Fruit fly (Drosophila melanogaster) whole organism, pupa: ENCODE results near the gene Rtnl1.

Source experiments
- CG10348 ChIP-seq: fragments of 200-800 bp; sonication (Bioruptor generic); IDR thresholded peaks from 2 replicates; pipeline ENCODE4 v1.3.6; 2022; ENCODE audit warnings: missing biosample characterization, missing genetic modification characterization
- CG12605 ChIP-seq: fragments of 200-800 bp; sonication (Bioruptor generic); IDR thresholded peaks from 2 replicates; pipeline ENCODE4 v1.3.6; 2022; ENCODE audit warnings: missing biosample characterization, missing genetic modification characterization
- CG13204 ChIP-seq: fragments of 200-800 bp; sonication (Bioruptor generic); optimal IDR thresholded peaks from 2 replicates; lab custom pipeline; 2018; ENCODE audit warnings: missing biosample characterization, mild to moderate bottlenecking, missing genetic modification characterization, moderate library complexity
- CG14655 ChIP-seq: fragments of 200-800 bp; sonication (Bioruptor generic); optimal IDR thresholded peaks from 3 replicates; lab custom pipeline; 2017; ENCODE audit warnings: mild to moderate bottlenecking, missing biosample characterization, missing genetic modification reagents, missing genetic modification characterization
- CG15710 ChIP-seq: fragments of 200-800 bp; sonication (Bioruptor generic); optimal IDR thresholded peaks from 2 replicates; lab custom pipeline; 2018; ENCODE audit warnings: missing biosample characterization, mild to moderate bottlenecking, missing genetic modification characterization, moderate library complexity
- CG17806 ChIP-seq: fragments of 200-800 bp; sonication (Bioruptor generic); optimal IDR thresholded peaks from 2 replicates; lab custom pipeline; 2018; ENCODE audit warnings: missing biosample characterization, mild to moderate bottlenecking, missing genetic modification characterization, moderate library complexity
- CG32121 ChIP-seq: fragments of 200-800 bp; sonication (Bioruptor generic); IDR thresholded peaks from 2 replicates; pipeline ENCODE4 v1.3.6; 2022; ENCODE audit warnings: missing biosample characterization, missing genetic modification characterization
- CG34367 ChIP-seq: fragments of 200-800 bp; sonication (Bioruptor generic); optimal IDR thresholded peaks from 2 replicates; lab custom pipeline; 2018; ENCODE audit warnings: missing biosample characterization, mild to moderate bottlenecking, missing genetic modification characterization
- CG4496 ChIP-seq: fragments of 200-800 bp; sonication (Bioruptor generic); IDR thresholded peaks from 3 replicates; pipeline ENCODE4 v1.3.6; 2022; ENCODE audit warnings: missing biosample characterization, missing genetic modification characterization
- CG8159 ChIP-seq: fragments of 200-800 bp; sonication (Bioruptor generic); optimal IDR thresholded peaks from 3 replicates; lab custom pipeline; 2018; ENCODE audit warnings: missing biosample characterization, mild to moderate bottlenecking, missing genetic modification characterization, moderate library complexity
- CG8301 ChIP-seq: fragments of 200-800 bp; sonication (Bioruptor generic); optimal IDR thresholded peaks from 2 replicates; lab custom pipeline; 2018; ENCODE audit warnings: missing biosample characterization, mild to moderate bottlenecking, missing genetic modification characterization
- CG9948 ChIP-seq: fragments of 200-800 bp; sonication (Bioruptor generic); optimal IDR thresholded peaks from 2 replicates; lab custom pipeline; 2018; ENCODE audit warnings: missing biosample characterization, mild to moderate bottlenecking, missing genetic modification characterization, moderate library complexity
- D1 ChIP-seq: fragments of 200-800 bp; sonication (Bioruptor generic); optimal IDR thresholded peaks from 2 replicates; lab custom pipeline; 2018; ENCODE audit warnings: missing biosample characterization, mild to moderate bottlenecking, missing genetic modification characterization, moderate library complexity
- EcR ChIP-seq: fragments of 200-800 bp; sonication (Bioruptor generic); optimal IDR thresholded peaks from 3 replicates; lab custom pipeline; 2019; ENCODE audit warnings: missing biosample characterization, missing genetic modification characterization, mild to moderate bottlenecking, moderate library complexity, missing genetic modification reagents
- Ets98B ChIP-seq: fragments of 200-800 bp; sonication (Bioruptor generic); IDR thresholded peaks from 2 replicates; pipeline ENCODE4 v1.3.6; 2022; ENCODE audit warnings: missing biosample characterization, missing genetic modification characterization
- Pif1A ChIP-seq: fragments of 200-800 bp; sonication (Bioruptor generic); optimal IDR thresholded peaks from 3 replicates; lab custom pipeline; 2016; ENCODE audit warnings: missing biosample characterization, missing genetic modification characterization
- Pif1B ChIP-seq: fragments of 200-800 bp; sonication (Bioruptor generic); optimal IDR thresholded peaks from 3 replicates; lab custom pipeline; 2016; ENCODE audit warnings: missing biosample characterization, missing genetic modification characterization
- Snoo ChIP-seq: fragments of 200-800 bp; sonication (Bioruptor generic); optimal IDR thresholded peaks from 3 replicates; lab custom pipeline; 2017; ENCODE audit warnings: missing biosample characterization, mild to moderate bottlenecking, missing genetic modification characterization, inconsistent platforms
- fd96Ca ChIP-seq: fragments of 200-800 bp; sonication (Bioruptor generic); IDR thresholded peaks from 3 replicates; pipeline ENCODE4 v1.3.6; 2022; ENCODE audit warnings: missing biosample characterization, missing genetic modification characterization
- gl ChIP-seq: fragments of 200-800 bp; sonication (Bioruptor generic); optimal IDR thresholded peaks from 2 replicates; lab custom pipeline; 2018; ENCODE audit warnings: missing biosample characterization, mild to moderate bottlenecking, missing genetic modification characterization
- rn ChIP-seq: fragments of 200-800 bp; sonication (Bioruptor generic); IDR thresholded peaks from 2 replicates; pipeline ENCODE4 v1.3.6; 2022; ENCODE audit warnings: missing biosample characterization, missing genetic modification characterization

Rtnl1 gene

DNA sequence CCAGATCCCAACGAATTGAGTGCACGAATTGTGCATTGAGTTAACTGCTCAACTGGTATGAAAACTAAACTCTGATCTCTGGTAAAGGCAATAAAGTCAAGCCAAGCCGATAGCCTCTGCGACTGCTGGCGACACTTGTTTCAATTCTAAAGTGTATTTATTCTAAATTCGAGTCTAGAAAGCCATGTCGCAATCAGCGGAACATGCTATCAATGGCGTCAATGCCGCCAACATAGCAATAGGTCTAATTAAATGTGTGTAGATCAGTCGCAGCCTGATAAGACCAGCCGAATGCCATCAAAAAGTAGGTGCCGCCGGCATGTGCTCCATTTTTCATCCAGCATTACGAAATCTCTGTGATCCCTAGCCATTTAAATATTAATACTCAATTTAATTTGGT lies 16.0 kb upstream of the Rtnl1 start:
- TF ChIP-seq CG12605 (GFP tag; lab: Robert Waterston, UW), result no peak
- no peak for TF ChIP-seq CG4496
- no peak for TF ChIP-seq EcR (GFP tag; lab: Kevin White, UChicago)
- TF ChIP-seq CG17806 (tag; lab: Kevin White, UChicago), result no peak
- no peak for TF ChIP-seq Snoo (tag; lab: Kevin White, UChicago)
- TF ChIP-seq fd96Ca (GFP tag; lab: Robert Waterston, UW), result no peak
- no peak for TF ChIP-seq CG8301 (tag; lab: Kevin White, UChicago)
- no peak for TF ChIP-seq CG15710

DNA sequence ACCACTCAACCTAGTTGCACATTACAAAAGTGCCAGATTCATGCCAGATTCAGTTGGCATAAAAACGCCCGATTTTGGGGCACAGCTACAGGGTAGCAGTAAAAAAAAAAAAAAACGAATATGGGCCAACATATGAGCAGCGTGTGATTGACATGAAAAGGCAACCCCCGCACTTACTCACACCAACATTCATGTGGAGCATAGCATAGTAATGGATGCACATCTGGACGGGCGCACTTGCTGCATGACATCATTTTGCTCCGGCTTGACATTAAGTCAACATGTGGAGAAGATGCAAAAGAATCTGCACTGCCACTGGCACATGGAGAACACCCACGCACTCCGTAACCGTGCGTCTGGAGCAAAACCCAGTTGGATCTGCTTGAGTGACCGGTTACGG lies 13.1 kb upstream of the Rtnl1 start:
- TF ChIP-seq D1 (tag; lab: Kevin White, UChicago) (no peak), Pif1A (no peak), CG8159 (tag; lab: Kevin White, UChicago) (no peak), CG9948 (tag; lab: Kevin White, UChicago) (no peak), gl (no peak), fd96Ca (GFP tag; lab: Robert Waterston, UW) (no peak), CG4496 (no peak)
- TF ChIP-seq, all 21 proteins: peak for 0

dm6 chr2L:5020479-5020878 lies 11.0 kb upstream of the Rtnl1 start:
- peak; percentile 20 for TF ChIP-seq EcR (GFP tag; lab: Kevin White, UChicago)
- no peak for TF ChIP-seq CG13204 (GFP tag; lab: Kevin White, UChicago)

DNA sequence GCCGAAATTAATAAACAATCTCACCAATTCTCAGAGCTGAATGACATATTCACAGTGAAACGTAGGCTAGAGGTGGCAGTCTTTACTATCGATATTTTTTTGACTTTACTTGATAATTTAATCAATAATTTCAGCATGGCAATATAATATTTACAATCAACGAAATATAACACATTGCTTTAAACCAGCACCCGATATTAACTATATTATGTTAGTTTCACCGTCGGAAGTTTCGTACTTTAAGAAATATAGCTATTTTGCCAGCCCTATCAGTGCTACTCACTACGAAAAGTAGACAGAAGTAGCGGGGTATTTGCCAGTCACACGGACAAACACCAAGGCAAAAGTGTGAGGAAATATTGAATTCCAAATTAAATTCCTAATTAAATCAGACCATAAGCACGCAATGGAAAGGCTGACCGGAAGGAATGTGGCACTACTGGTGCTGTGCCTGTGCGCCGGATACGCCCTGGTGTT lies 1.3 kb upstream of the Rtnl1 start, which contains the start of the genes CG31917, Tfb5 and SelT:
TSS of gene CG31917 (minus strand) at position 51 of the 477 bp plus-strand sequence.
TSS of gene Tfb5 (minus strand) at position 51 of the 477 bp plus-strand sequence.
TSS of gene SelT (plus strand) at position 139 of the 477 bp plus-strand sequence.
- peak; percentile 13 for TF ChIP-seq CG17806 (tag; lab: Kevin White, UChicago)
- TF ChIP-seq Pif1A, result no peak
- no peak for TF ChIP-seq D1 (tag; lab: Kevin White, UChicago)
- no peak for TF ChIP-seq Ets98B (GFP tag; lab: Robert Waterston, UW)
- TF ChIP-seq CG13204 (GFP tag; lab: Kevin White, UChicago), result no peak
- TF ChIP-seq CG32121 (GFP tag; lab: Robert Waterston, UW), result no peak
- TF ChIP-seq EcR (GFP tag; lab: Kevin White, UChicago), result peak; percentile 29
- TF ChIP-seq gl, result no peak
- TF ChIP-seq CG8159 (tag; lab: Kevin White, UChicago), result peak; percentile 31
- no peak for TF ChIP-seq CG9948 (tag; lab: Kevin White, UChicago)
- no peak for TF ChIP-seq CG14655
- TF ChIP-seq fd96Ca (GFP tag; lab: Robert Waterston, UW), result no peak
- peak; percentile 43 for TF ChIP-seq CG15710
- no peak for TF ChIP-seq CG10348
- TF ChIP-seq CG8301 (tag; lab: Kevin White, UChicago), result no peak
- no peak for TF ChIP-seq rn (GFP tag; lab: Robert Waterston, UW)

- TF ChIP-seq CG17806 (tag; lab: Kevin White, UChicago), result no peak
- TF ChIP-seq CG8159 (tag; lab: Kevin White, UChicago), result peak; percentile 0
- peak; percentile 25; the same call in 1 of the 2 replicates for TF ChIP-seq Ets98B (GFP tag; lab: Robert Waterston, UW)
- TF ChIP-seq EcR (GFP tag; lab: Kevin White, UChicago), result peak; percentile 19
Measured at dm6 chr2L:5007256-5007655, 2.3 kb downstream of the Rtnl1 start.

dm6 chr2L:5006323-5006722 lies 3.2 kb downstream of the Rtnl1 start:
- TF ChIP-seq CG10348, result no peak
- no peak for TF ChIP-seq Pif1B (GFP tag; lab: Kevin White, UChicago)
- no peak for TF ChIP-seq fd96Ca (GFP tag; lab: Robert Waterston, UW)
- peak; percentile 47 for TF ChIP-seq EcR (GFP tag; lab: Kevin White, UChicago)
- TF ChIP-seq, all 21 proteins: peak for 1

DNA sequence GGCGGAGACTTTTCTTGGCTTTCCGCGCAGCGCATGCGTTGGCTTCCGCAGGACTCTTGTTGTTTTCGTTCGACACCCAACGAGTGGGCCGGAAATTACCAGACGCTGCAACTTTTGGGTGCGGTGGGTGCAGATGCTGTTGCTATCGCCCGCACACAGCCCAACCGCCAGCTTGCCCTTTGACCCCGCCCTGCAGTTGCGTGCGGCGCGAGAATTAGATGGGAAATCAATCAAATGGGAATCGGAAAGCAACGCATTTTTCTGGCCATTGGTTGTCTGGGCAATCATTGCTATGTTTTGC lies 4.1 kb downstream of the Rtnl1 start:
- TF ChIP-seq gl (no peak), CG14655 (no peak), CG10348 (no peak), rn (GFP tag; lab: Robert Waterston, UW) (no peak)

DNA sequence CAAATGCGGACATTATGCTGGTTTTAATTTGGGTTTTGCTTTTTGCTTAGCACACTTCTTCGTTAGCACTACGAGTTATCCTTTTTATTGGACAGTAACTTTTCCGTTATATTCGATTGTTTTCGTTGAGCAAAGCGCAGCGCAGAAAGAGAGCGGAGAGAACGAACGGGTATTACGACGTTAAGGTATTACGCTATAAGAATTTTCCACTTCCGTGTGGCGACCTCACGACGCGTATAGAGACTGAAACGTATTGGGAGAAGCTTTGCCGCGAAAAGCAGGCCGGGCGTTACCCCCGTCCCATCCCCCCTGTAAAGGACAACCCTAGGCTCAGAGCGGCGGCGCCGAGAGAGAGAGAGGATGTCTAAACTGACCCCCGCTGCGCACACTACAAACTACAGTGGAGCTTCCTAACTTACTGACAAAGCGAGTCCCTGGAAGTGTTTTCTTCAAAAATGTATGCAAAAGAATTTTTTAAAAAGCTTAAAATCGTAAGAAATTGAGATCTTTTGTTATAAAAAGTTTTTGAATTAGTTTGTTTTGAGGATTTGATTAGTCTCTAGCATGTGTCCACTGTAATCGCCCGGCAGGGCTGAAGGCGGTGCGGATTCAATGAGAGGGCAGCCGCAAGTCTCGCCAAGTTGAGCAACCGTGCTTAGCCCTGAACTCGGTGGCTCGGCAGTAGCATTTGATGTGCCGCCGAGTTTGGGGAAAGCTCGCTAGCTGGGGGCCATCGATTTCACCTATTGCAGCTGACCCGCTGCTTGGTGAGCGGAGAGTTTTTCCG lies 4.7 kb downstream of the Rtnl1 start:
- TF ChIP-seq fd96Ca (GFP tag; lab: Robert Waterston, UW), result peak; percentile 90
- peak; percentile 61; the same call in 1 of the 2 replicates for TF ChIP-seq rn (GFP tag; lab: Robert Waterston, UW)
- TF ChIP-seq CG9948 (tag; lab: Kevin White, UChicago), result peak; percentile 89
- peak; percentile 38 for TF ChIP-seq EcR (GFP tag; lab: Kevin White, UChicago)
- peak; percentile 89 for TF ChIP-seq CG17806 (tag; lab: Kevin White, UChicago)
- peak; percentile 89 for TF ChIP-seq CG32121 (GFP tag; lab: Robert Waterston, UW)
- peak; percentile 90 for TF ChIP-seq CG8159 (tag; lab: Kevin White, UChicago)
- TF ChIP-seq CG14655, result peak; percentile 83
- TF ChIP-seq CG10348, result peak; percentile 76
- peak; percentile 70 for TF ChIP-seq Snoo (tag; lab: Kevin White, UChicago)
- TF ChIP-seq D1 (tag; lab: Kevin White, UChicago), result peak; percentile 41
- peak; percentile 88 for TF ChIP-seq Ets98B (GFP tag; lab: Robert Waterston, UW)
- peak; percentile 86 for TF ChIP-seq Pif1B (GFP tag; lab: Kevin White, UChicago)
- TF ChIP-seq CG15710, result peak; percentile 90
- peak; percentile 94 for TF ChIP-seq CG4496
- peak; percentile 88 for TF ChIP-seq CG34367 (tag; lab: Kevin White, UChicago)
- TF ChIP-seq CG13204 (GFP tag; lab: Kevin White, UChicago), result peak; percentile 69
- TF ChIP-seq CG8301 (tag; lab: Kevin White, UChicago), result peak; percentile 81
- peak; percentile 73 for TF ChIP-seq gl
- peak; percentile 91 for TF ChIP-seq CG12605 (GFP tag; lab: Robert Waterston, UW)
- TF ChIP-seq Pif1A, result peak; percentile 90
